Fruit fly (Drosophila melanogaster) whole organism, pupa: Measurements from ENCODE around the gene CG10283.
A peak's percentile ranks its signal among the peaks of the same experiment; 100 is the strongest.

ENCODE experiments used
- CG10348 ChIP-seq: fragments of 200-800 bp; sonication (Bioruptor generic); IDR thresholded peaks from 2 replicates; pipeline ENCODE4 v1.3.6; 2022; ENCODE audit warnings: missing biosample characterization, missing genetic modification characterization
- CG12605 ChIP-seq: fragments of 200-800 bp; sonication (Bioruptor generic); IDR thresholded peaks from 2 replicates; pipeline ENCODE4 v1.3.6; 2022; ENCODE audit warnings: missing biosample characterization, missing genetic modification characterization
- CG13204 ChIP-seq: fragments of 200-800 bp; sonication (Bioruptor generic); optimal IDR thresholded peaks from 2 replicates; lab custom pipeline; 2018; ENCODE audit warnings: missing biosample characterization, mild to moderate bottlenecking, missing genetic modification characterization, moderate library complexity
- CG15710 ChIP-seq: fragments of 200-800 bp; sonication (Bioruptor generic); optimal IDR thresholded peaks from 2 replicates; lab custom pipeline; 2018; ENCODE audit warnings: missing biosample characterization, mild to moderate bottlenecking, missing genetic modification characterization, moderate library complexity
- CG17806 ChIP-seq: fragments of 200-800 bp; sonication (Bioruptor generic); optimal IDR thresholded peaks from 2 replicates; lab custom pipeline; 2018; ENCODE audit warnings: missing biosample characterization, mild to moderate bottlenecking, missing genetic modification characterization, moderate library complexity
- CG4496 ChIP-seq: fragments of 200-800 bp; sonication (Bioruptor generic); IDR thresholded peaks from 3 replicates; pipeline ENCODE4 v1.3.6; 2022; ENCODE audit warnings: missing biosample characterization, missing genetic modification characterization
- CG8159 ChIP-seq: fragments of 200-800 bp; sonication (Bioruptor generic); optimal IDR thresholded peaks from 3 replicates; lab custom pipeline; 2018; ENCODE audit warnings: missing biosample characterization, mild to moderate bottlenecking, missing genetic modification characterization, moderate library complexity
- CG9948 ChIP-seq: fragments of 200-800 bp; sonication (Bioruptor generic); optimal IDR thresholded peaks from 2 replicates; lab custom pipeline; 2018; ENCODE audit warnings: missing biosample characterization, mild to moderate bottlenecking, missing genetic modification characterization, moderate library complexity
- D1 ChIP-seq: fragments of 200-800 bp; sonication (Bioruptor generic); optimal IDR thresholded peaks from 2 replicates; lab custom pipeline; 2018; ENCODE audit warnings: missing biosample characterization, mild to moderate bottlenecking, missing genetic modification characterization, moderate library complexity
- EcR ChIP-seq: fragments of 200-800 bp; sonication (Bioruptor generic); optimal IDR thresholded peaks from 3 replicates; lab custom pipeline; 2019; ENCODE audit warnings: missing biosample characterization, missing genetic modification characterization, mild to moderate bottlenecking, moderate library complexity, missing genetic modification reagents
- Pif1A ChIP-seq: fragments of 200-800 bp; sonication (Bioruptor generic); optimal IDR thresholded peaks from 3 replicates; lab custom pipeline; 2016; ENCODE audit warnings: missing biosample characterization, missing genetic modification characterization
- Pif1B ChIP-seq: fragments of 200-800 bp; sonication (Bioruptor generic); optimal IDR thresholded peaks from 3 replicates; lab custom pipeline; 2016; ENCODE audit warnings: missing biosample characterization, missing genetic modification characterization
- Snoo ChIP-seq: fragments of 200-800 bp; sonication (Bioruptor generic); optimal IDR thresholded peaks from 3 replicates; lab custom pipeline; 2017; ENCODE audit warnings: missing biosample characterization, mild to moderate bottlenecking, missing genetic modification characterization, inconsistent platforms
- fd96Ca ChIP-seq: fragments of 200-800 bp; sonication (Bioruptor generic); IDR thresholded peaks from 3 replicates; pipeline ENCODE4 v1.3.6; 2022; ENCODE audit warnings: missing biosample characterization, missing genetic modification characterization

CG10283 gene

DNA sequence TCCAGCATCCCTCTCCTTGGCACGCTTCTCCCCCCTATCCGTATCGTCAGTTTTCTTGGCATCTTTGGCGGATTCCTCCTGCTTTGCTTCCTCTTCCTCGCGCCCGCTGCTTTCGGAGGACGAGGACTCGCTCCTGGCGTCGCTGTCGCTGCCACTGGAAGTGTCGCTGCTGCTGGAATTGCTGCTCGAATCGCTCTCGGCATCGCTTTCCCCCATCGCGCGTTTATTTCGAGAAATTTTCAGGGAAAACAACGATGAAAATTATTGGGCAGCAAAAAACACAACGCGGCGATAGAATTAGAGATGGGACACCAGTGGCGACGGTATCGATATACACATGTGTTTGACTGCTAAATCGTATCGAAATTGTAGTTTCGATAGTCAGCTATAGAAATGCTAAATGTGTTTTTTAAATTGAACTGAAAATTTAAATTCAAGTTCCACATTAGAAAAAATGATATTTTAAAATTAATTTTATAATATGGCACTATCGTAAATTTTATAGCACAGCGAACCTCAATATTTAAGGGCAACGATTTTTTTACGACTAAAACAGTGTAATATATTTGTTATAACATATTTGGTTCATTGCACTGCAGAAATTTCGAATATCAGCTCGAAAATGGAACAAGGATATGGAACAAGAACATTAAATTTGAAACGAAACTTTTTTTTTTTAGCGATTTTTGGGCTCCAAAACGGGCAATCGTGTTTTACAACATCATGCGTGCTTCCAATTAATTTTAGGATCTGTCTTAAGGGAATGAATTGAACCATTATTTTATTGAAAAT is 35.5 kb downstream of the CG10283 start, which contains the start of gene ncm:
TSS of gene ncm (minus strand) at position 319 of the 792 bp plus-strand sequence.
- TF ChIP-seq D1 (tag; lab: Kevin White, UChicago) (peak; percentile 34), EcR (GFP tag; lab: Kevin White, UChicago) (no peak)
- TF ChIP-seq, all 21 proteins: peak for 1

DNA sequence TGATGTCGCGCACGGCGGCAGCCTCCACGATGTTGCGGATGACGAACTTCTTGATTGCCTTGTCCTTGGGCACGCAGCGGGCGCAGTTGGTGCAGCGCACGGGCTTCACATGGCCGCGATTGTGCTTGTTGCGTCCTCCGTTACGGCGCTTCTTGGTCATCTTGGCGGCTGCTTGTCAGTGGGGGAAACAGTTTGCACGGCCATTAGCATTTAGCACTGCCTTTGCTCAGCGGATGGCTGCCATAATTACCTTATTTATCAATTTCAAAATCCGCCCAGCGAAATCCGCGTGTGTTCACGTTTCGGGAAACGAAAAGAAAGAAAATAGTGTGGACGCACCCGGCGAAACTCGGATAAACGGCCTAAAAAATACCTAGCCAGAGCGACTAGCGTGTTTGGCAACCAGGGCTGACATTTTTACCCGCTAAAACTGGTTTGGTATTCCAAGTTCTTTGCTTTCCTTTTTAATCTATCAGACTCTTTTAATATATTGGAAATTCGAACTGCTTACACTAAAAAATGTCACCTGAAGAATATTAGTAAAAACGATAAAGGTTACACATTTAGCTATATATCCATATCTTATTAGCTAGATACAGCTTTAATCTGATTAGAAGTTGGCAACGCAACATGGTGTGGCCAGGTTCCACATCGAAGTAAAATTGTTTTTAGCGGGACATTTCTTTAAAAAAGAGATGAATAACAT is 41.3 kb downstream of the CG10283 start, which contains the start of gene RpS26:
TSS of gene RpS26 (minus strand) at position 375 of the 706 bp plus-strand sequence.
- peak; percentile 23; the same call in 1 of the 3 replicates for TF ChIP-seq fd96Ca (GFP tag; lab: Robert Waterston, UW)
- no peak for TF ChIP-seq CG17806 (tag; lab: Kevin White, UChicago)
- TF ChIP-seq CG10348 (GFP tag; lab: Robert Waterston, UW): no peak
- peak; percentile 23 for TF ChIP-seq CG9948 (tag; lab: Kevin White, UChicago)
- TF ChIP-seq Pif1A: no peak
- no peak for TF ChIP-seq CG12605
- TF ChIP-seq CG4496 (GFP tag; lab: Robert Waterston, UW): peak; percentile 61; the same call in 2 of the 3 replicates
- peak; percentile 23 for TF ChIP-seq CG15710 (tag; lab: Kevin White, UChicago)
- TF ChIP-seq Pif1B (GFP tag; lab: Kevin White, UChicago): no peak
- peak; percentile 50 for TF ChIP-seq Snoo (tag; lab: Kevin White, UChicago)

DNA sequence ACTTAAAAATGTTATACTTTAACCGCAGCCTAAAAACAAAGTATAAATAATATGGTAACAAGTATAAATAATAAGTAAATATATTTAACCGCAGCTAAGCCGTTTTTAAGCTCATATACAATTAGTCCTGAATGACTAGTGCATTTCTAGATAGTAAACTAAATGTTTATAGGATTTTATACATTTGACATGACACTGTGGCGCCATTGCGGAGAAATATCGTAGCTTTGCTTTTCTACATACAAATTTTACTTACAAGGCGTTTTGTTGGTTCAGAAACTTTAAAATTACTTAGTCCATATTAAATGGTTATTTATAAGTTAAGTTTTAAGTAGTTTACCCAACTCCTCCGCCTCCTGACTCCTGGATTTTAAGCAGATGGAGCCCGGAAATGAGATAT is 43.1 kb downstream of the CG10283 start:
- TF ChIP-seq CG13204 (no peak), D1 (tag; lab: Kevin White, UChicago) (peak; percentile 19), Snoo (tag; lab: Kevin White, UChicago) (no peak), CG8159 (tag; lab: Kevin White, UChicago) (peak; percentile 30), fd96Ca (GFP tag; lab: Robert Waterston, UW) (no peak)
- TF ChIP-seq, all 21 proteins: peak for 2
